Worm (Caenorhabditis elegans) whole organism, young adult: ENCODE data around the gene lips-11.
"Not testable (repeated sequence)": the region's sequence is repeated elsewhere in the genome, so short reads cannot be mapped to it uniquely, and the experiment has no call there.

ENCODE experiments used
- attf-3 ChIP-seq: fragments of 200-800 bp; sonication (Bioruptor generic); conservative IDR thresholded peaks from 2 replicates; pipeline ENCODE4 v1.3.6; 2022; ENCODE audit warnings: missing genetic modification reagents, missing genetic modification characterization, missing compliant biosample characterization
- egl-18 ChIP-seq: fragments of 200-800 bp; sonication (Bioruptor generic); IDR thresholded peaks from 2 replicates; pipeline ENCODE4 v1.3.6; 2022; ENCODE audit warnings: missing genetic modification reagents, missing genetic modification characterization, missing compliant biosample characterization
- ekl-4 ChIP-seq: fragments of 200-800 bp; sonication (Bioruptor generic); IDR thresholded peaks from 2 replicates; pipeline ENCODE4 v1.3.6; 2022; ENCODE audit warnings: missing genetic modification reagents, missing genetic modification characterization, missing compliant biosample characterization
- madf-3 ChIP-seq: fragments of 200-800 bp; sonication (Bioruptor generic); IDR thresholded peaks from 2 replicates; pipeline ENCODE4 v1.3.6; 2022; ENCODE audit warnings: missing genetic modification reagents, missing genetic modification characterization, missing compliant biosample characterization
- nhr-120 ChIP-seq: fragments of 200-800 bp; sonication (Bioruptor generic); IDR thresholded peaks from 2 replicates; pipeline ENCODE4 v1.3.6; 2022; ENCODE audit warnings: missing genetic modification characterization, missing compliant biosample characterization
- nhr-80 ChIP-seq: sonication (generic microtip); optimal IDR thresholded peaks from 2 replicates; lab custom pipeline; 2016; ENCODE audit warnings: missing genetic modification characterization, missing compliant biosample characterization
- ztf-26 ChIP-seq: sonication (generic microtip); optimal IDR thresholded peaks from 2 replicates; lab custom pipeline; 2017; ENCODE audit warnings: missing genetic modification characterization, missing compliant biosample characterization

The lips-11 gene

ce11 chrII:1063926-1064325 is 46.9 kb downstream of the lips-11 start:
- TF ChIP-seq ekl-4 (GFP tag; lab: Robert Waterston, UW) (no peak), nhr-80 (peak; percentile 54), egl-18 (GFP tag; lab: Robert Waterston, UW) (no peak), madf-3 (GFP tag; lab: Robert Waterston, UW) (no peak)

ce11 chrII:1060702-1061101 is 50.1 kb downstream of the lips-11 start, which contains the start of gene btb-10:
btb-10 (minus strand) TSS chrII:1060802.
- not testable (repeated sequence) for TF ChIP-seq nhr-120 (GFP tag; lab: Robert Waterston, UW); ztf-26 (tag; lab: Kevin White, UChicago); attf-3 (GFP tag; lab: Robert Waterston, UW)
